Worm (Caenorhabditis elegans) whole organism, midembryonic: ENCODE results near the gene pqn-37.

Experiments used
- T22C8.4 ChIP-seq: fragments of 200-800 bp; sonication (Bioruptor generic); IDR thresholded peaks from 2 replicates; pipeline ENCODE4 v1.3.6; 2022; ENCODE audit warnings: missing genetic modification characterization, missing compliant biosample characterization
- cog-1 ChIP-seq: sonication (generic microtip); optimal IDR thresholded peaks from 2 replicates; lab custom pipeline; 2016; ENCODE audit warnings: missing genetic modification characterization, missing compliant biosample characterization
- flt-1 ChIP-seq: fragments of 200-800 bp; sonication (Bioruptor generic); IDR thresholded peaks from 2 replicates; pipeline ENCODE4 v1.3.6; 2022; ENCODE audit warnings: missing genetic modification characterization, missing compliant biosample characterization
- klf-2 ChIP-seq: fragments of 200-800 bp; sonication (Bioruptor generic); conservative IDR thresholded peaks from 2 replicates; pipeline ENCODE4 v1.3.6; 2022; ENCODE audit warnings: missing genetic modification reagents, missing genetic modification characterization, missing compliant biosample characterization
- med-1 ChIP-seq: sonication (generic microtip); optimal IDR thresholded peaks from 2 replicates; lab custom pipeline; 2017; ENCODE audit warnings: missing genetic modification characterization, mild to moderate bottlenecking, missing compliant biosample characterization, antibody characterized with exemption, missing genetic modification reagents; ENCODE audit not compliant: insufficient read depth
- ref-1 ChIP-seq: fragments of 200-800 bp; sonication (Bioruptor generic); conservative IDR thresholded peaks from 2 replicates; pipeline ENCODE4 v1.3.6; 2022; ENCODE audit warnings: missing genetic modification reagents, missing genetic modification characterization, missing compliant biosample characterization
- tab-1 ChIP-seq: fragments of 200-800 bp; sonication (Bioruptor generic); IDR thresholded peaks from 2 replicates; pipeline ENCODE4 v1.3.6; 2022; ENCODE audit warnings: missing genetic modification characterization, missing compliant biosample characterization
- ztf-23 ChIP-seq: fragments of 200-800 bp; sonication (Bioruptor generic); IDR thresholded peaks from 2 replicates; pipeline ENCODE4 v1.3.6; 2022; ENCODE audit warnings: missing genetic modification reagents, missing genetic modification characterization, missing compliant biosample characterization
- ztf-29 ChIP-seq: fragments of 200-800 bp; sonication (Bioruptor generic); IDR thresholded peaks from 2 replicates; pipeline ENCODE4 v1.3.6; 2022; ENCODE audit warnings: missing genetic modification reagents, missing genetic modification characterization, missing compliant biosample characterization

The pqn-37 gene

ce11 chrX:3223135-3223534, 27.2 kb downstream of the pqn-37 start:
- TF ChIP-seq ztf-29 (no peak), flt-1 (GFP tag; lab: Robert Waterston, UW) (no peak), T22C8.4 (GFP tag; lab: Robert Waterston, UW) (peak; percentile 19; the same call in 1 of the 2 replicates), ref-1 (no peak)

DNA sequence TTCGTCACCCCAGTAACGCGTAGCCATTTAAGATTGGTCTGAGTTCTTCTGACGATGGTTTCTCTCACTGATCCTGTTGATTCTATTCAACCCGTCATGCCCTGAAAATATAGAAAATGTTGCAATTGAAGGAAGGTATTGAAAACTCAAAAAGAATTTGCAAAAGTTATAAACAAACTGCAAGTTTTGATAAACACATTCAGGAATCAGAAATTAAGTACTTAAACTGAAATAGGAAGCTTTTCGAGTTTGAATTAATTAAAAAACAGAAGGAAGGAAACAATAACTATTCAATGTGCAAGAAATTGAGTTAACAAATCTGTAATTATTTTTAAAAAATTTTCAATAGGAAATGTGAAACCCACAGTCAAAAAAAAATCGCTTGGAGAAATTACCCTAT, 30.1 kb downstream of the pqn-37 start, which contains the start of gene rgl-1:
rgl-1 (minus strand) TSS at position 101 of the 400 bp plus-strand sequence.
- TF ChIP-seq klf-2 (GFP tag; lab: Robert Waterston, UW), result no peak
- no peak for TF ChIP-seq ztf-29
- TF ChIP-seq ztf-23 (GFP tag; lab: Robert Waterston, UW), result no peak

DNA sequence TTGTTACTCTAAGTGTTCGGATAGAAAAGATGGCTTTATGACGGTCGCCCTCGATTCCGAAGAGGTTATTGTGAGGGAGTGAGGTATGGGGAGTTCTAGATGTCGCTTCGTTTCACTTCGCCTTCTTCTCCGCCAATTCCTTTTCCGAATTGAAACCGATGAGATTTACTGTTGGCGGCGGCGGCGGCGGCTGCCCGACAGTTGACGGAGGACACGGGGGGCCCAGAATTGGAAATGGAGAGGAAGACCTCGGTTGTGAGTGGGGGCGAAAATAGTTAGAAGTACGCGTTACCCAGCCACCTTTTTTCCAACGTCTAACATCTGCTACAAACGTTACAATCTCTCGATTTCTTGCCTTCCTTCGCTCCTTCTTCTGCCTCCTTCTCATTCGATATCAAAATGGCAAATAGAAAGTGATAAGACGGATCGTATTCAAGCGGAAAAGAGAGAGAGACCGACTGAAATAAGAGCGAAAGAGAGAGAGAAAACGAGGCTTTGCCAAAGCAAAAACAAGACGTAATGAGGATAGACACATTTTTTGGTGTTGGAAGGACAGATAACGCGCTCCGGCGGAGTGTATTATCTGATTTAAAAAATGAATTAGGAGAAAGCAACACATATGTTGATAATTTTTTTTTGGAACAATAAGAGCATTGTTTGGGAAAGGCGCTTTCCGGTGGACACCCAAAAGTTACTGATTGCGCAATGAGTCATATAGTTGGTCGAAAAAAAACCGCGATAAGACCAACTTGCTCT, 32.1 kb downstream of the pqn-37 start:
- TF ChIP-seq ref-1, result no peak
- TF ChIP-seq ztf-23 (GFP tag; lab: Robert Waterston, UW), result 0 out of 2 replicates have a peak, but pooled peaks have one; percentile 13

DNA sequence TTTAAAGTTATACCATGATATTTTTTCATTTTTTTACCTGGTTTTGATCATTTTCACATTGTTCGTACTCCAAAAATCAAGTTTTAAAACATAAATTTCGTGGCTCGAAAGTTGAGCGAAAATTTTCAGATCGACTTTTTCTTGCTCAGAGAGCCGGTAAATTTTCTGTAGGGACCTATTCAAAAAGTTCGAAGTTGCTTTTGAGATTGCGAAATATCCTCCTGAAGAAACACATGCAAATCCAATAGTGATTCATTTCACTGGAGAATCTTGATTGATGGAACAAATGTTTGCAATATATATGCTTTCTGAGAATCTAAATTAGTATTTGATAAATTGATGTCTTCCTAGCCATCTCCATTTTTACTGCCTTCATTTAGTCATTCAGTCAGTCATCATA, 33.6 kb downstream of the pqn-37 start:
- no peak for TF ChIP-seq flt-1 (GFP tag; lab: Robert Waterston, UW)
- no peak for TF ChIP-seq ztf-29
- no peak for TF ChIP-seq tab-1
- TF ChIP-seq ref-1, result no peak
- no peak for TF ChIP-seq ztf-23 (GFP tag; lab: Robert Waterston, UW)
- no peak for TF ChIP-seq med-1
- TF ChIP-seq cog-1 (tag; lab: Kevin White, UChicago), result no peak
- no peak for TF ChIP-seq T22C8.4 (GFP tag; lab: Robert Waterston, UW)
- no peak for TF ChIP-seq klf-2 (GFP tag; lab: Robert Waterston, UW)

- TF ChIP-seq med-1 (no peak), flt-1 (GFP tag; lab: Robert Waterston, UW) (no peak), tab-1 (no peak), ztf-23 (GFP tag; lab: Robert Waterston, UW) (no peak)
Measured at ce11 chrX:3209523-3209922, 40.8 kb downstream of the pqn-37 start, which contains the start of gene F28B4.4. F28B4.4 (minus strand) TSS chrX:3209623.

DNA sequence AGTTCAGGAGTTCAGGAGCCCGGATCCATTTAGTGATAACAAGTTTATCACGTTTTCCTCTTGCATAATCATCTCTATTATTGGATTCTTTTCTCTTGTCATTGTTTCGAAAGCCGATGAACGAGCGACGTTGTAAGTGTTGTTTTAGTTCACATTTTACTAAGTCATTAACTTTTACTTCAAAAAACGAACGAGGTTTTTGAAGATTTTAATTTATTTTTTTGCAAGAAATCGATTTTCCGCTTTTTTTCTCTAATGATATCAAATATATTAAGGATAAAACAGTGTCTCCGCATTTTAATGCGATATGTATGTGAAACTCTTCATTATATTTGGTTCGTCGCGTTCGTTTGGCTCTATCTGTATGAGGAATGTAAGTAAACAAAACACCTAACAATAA, 45.6 kb downstream of the pqn-37 start, which contains the start of gene F28B4.1:
F28B4.1 (plus strand) TSS at position 301 of the 400 bp plus-strand sequence.
- TF ChIP-seq med-1, result no peak
- no peak for TF ChIP-seq ztf-23 (GFP tag; lab: Robert Waterston, UW)
- TF ChIP-seq T22C8.4 (GFP tag; lab: Robert Waterston, UW), result no peak
- TF ChIP-seq cog-1 (tag; lab: Kevin White, UChicago), result no peak
- TF ChIP-seq ztf-29, result no peak
- no peak for TF ChIP-seq flt-1 (GFP tag; lab: Robert Waterston, UW)
- no peak for TF ChIP-seq ref-1
- TF ChIP-seq tab-1, result no peak
- TF ChIP-seq klf-2 (GFP tag; lab: Robert Waterston, UW), result no peak

DNA sequence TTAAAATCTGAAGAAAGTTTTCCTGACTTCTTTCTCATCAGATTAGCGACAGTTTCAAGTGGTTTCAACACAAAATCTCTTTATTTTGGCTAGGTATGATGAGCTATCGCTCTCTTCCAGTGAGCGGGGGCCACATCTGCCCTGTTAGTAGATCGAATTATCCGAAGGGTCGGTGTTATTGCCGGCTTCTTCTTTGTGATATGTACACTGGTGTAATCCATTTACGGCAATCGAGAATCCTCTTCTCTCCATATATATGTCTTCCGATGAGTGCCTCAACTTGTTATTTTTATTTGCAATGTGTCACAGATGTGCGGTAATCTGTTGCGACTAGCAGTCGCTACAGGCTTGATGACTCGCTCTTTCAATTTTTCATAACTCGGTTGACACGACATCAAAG, 48.0 kb downstream of the pqn-37 start:
- no peak for TF ChIP-seq klf-2 (GFP tag; lab: Robert Waterston, UW)
- TF ChIP-seq ztf-29, result no peak
- no peak for TF ChIP-seq T22C8.4 (GFP tag; lab: Robert Waterston, UW)
- no peak for TF ChIP-seq cog-1 (tag; lab: Kevin White, UChicago)
- no peak for TF ChIP-seq flt-1 (GFP tag; lab: Robert Waterston, UW)
- no peak for TF ChIP-seq ztf-23 (GFP tag; lab: Robert Waterston, UW)
- TF ChIP-seq med-1, result no peak
- no peak for TF ChIP-seq tab-1
- no peak for TF ChIP-seq ref-1

DNA sequence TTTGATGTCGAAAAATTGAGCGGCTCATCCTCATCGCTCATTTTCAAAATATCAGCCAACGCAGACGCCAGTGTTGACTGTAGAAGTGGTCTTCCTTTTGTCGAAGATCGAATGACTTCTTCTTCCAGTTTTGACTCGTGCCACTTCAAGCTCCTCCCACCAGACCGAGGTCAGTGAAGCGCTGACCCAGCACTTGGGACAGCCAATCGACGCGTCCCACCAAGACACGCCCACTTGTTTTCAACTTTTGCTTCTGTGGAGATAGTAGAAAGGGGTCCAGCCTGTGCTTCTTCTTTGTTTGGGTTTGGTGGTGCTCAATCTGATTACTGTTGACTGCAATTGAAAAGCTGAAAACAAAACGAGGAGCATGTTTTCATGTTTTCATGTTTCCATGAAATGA, 51.1 kb downstream of the pqn-37 start, which contains the start of gene fax-1:
fax-1 (minus strand) TSS at position 101 of the 400 bp plus-strand sequence.
- TF ChIP-seq T22C8.4 (GFP tag; lab: Robert Waterston, UW), result no peak
- no peak for TF ChIP-seq ztf-23 (GFP tag; lab: Robert Waterston, UW)
- no peak for TF ChIP-seq cog-1 (tag; lab: Kevin White, UChicago)
- no peak for TF ChIP-seq flt-1 (GFP tag; lab: Robert Waterston, UW)
- no peak for TF ChIP-seq tab-1
- no peak for TF ChIP-seq klf-2 (GFP tag; lab: Robert Waterston, UW)
- TF ChIP-seq ref-1, result no peak
- no peak for TF ChIP-seq ztf-29
- TF ChIP-seq med-1, result no peak

DNA sequence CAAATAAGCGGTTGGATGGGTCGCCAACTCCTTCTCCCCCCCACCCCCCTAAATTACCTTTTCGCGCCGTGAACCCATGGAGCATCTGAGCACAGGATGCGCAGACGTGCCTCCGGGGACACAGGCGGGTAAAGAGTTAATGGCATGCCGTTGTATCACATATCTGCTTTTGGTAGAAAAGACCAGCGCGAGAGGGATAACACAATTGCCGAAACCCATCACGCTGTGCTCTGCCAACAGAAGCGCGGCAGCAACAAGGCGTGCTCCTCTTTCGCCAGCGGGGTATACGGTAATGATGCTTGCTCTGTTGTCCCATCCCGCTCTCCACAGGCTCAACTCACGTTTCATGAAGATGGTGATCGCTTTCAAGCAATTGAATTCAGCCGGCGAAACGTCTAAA, 53.0 kb downstream of the pqn-37 start:
- no peak for TF ChIP-seq tab-1
- TF ChIP-seq flt-1 (GFP tag; lab: Robert Waterston, UW), result no peak
- no peak for TF ChIP-seq med-1
- no peak for TF ChIP-seq T22C8.4 (GFP tag; lab: Robert Waterston, UW)
- TF ChIP-seq ztf-23 (GFP tag; lab: Robert Waterston, UW), result no peak
- no peak for TF ChIP-seq ztf-29
- no peak for TF ChIP-seq cog-1 (tag; lab: Kevin White, UChicago)
- no peak for TF ChIP-seq klf-2 (GFP tag; lab: Robert Waterston, UW)
